Fruit fly (Drosophila melanogaster): Measurements from ENCODE around the gene CG15021.

The CG15021 gene

dm6 chr3L:4406653-4407257, 29.8 kb upstream of the CG15021 start, which contains the start of gene TP53INP (continued):
- TF ChIP-seq HLH54F (GFP tag; optimal IDR thresholded peaks at IDR 0.05) (peak; percentile 68), HLH3B (GFP tag; IDR thresholded peaks at IDR 0.05) (peak; percentile 68), trem (tag; optimal IDR thresholded peaks at IDR 0.05) (peak; percentile 72), E2f1 (GFP tag; IDR thresholded peaks at IDR 0.05) (peak; percentile 70), Bteb2 (GFP tag; optimal IDR thresholded peaks at IDR 0.05) (peak; percentile 71), onecut (GFP tag; IDR thresholded peaks at IDR 0.05) (peak; percentile 66), CG14050 (GFP tag; IDR thresholded peaks at IDR 0.05) (peak; percentile 54), CG7839 (tag; optimal IDR thresholded peaks at IDR 0.05) (peak; percentile 93), CG31224 (GFP tag; IDR thresholded peaks at IDR 0.05) (peak; percentile 58; the same call in 1 of the 2 replicates), CG17568 (GFP tag; optimal IDR thresholded peaks at IDR 0.05) (peak; percentile 82), Dfd (GFP tag; optimal IDR thresholded peaks at IDR 0.05) (no peak), shn (GFP tag; optimal IDR thresholded peaks at IDR 0.05) (peak; percentile 60), CG16815 (GFP tag; optimal IDR thresholded peaks at IDR 0.05) (peak; percentile 77), prd (optimal IDR thresholded peaks at IDR 0.05) (no peak), prd (GFP tag; IDR thresholded peaks at IDR 0.05) (peak; percentile 82), CG9609 (GFP tag; optimal IDR thresholded peaks at IDR 0.05) (peak; percentile 49), CG14014 (GFP tag; IDR thresholded peaks at IDR 0.05) (peak; percentile 68), CG17186 (GFP tag; optimal IDR thresholded peaks at IDR 0.05) (peak; percentile 46), CG2678 (tag; optimal IDR thresholded peaks at IDR 0.05) (peak; percentile 95), CG6689 (GFP tag; IDR thresholded peaks at IDR 0.05) (peak; percentile 69), CG2129 (GFP tag; IDR thresholded peaks at IDR 0.05; ENCODE audit: partially characterized antibody) (no peak), CG3065 (GFP tag; optimal IDR thresholded peaks at IDR 0.05) (peak; percentile 51), CG31441 (GFP tag; IDR thresholded peaks at IDR 0.05) (peak; percentile 86), CG13296 (GFP tag; optimal IDR thresholded peaks at IDR 0.05) (peak; percentile 83), CG17361 (GFP tag; IDR thresholded peaks at IDR 0.05) (peak; percentile 96), cg (GFP tag; optimal IDR thresholded peaks at IDR 0.05) (peak; percentile 89), dimm (GFP tag; IDR thresholded peaks at IDR 0.05) (peak; percentile 32; the same call in 1 of the 2 replicates), Elba2 (GFP tag; optimal IDR thresholded peaks at IDR 0.05) (no peak), Sox100B (GFP tag; optimal IDR thresholded peaks at IDR 0.05) (peak; percentile 93), cad (GFP tag; optimal IDR thresholded peaks at IDR 0.05) (no peak), grn (GFP tag; optimal IDR thresholded peaks at IDR 0.05) (peak; percentile 19), bowl (GFP tag; IDR thresholded peaks at IDR 0.05) (no peak), CG10979 (tag; optimal IDR thresholded peaks at IDR 0.05) (peak; percentile 93), ro (GFP tag; IDR thresholded peaks at IDR 0.05) (peak; percentile 24; the same call in 1 of the 2 replicates), Rfx (GFP tag; IDR thresholded peaks at IDR 0.05) (peak; percentile 64), CG14860 (GFP tag; IDR thresholded peaks at IDR 0.05; ENCODE audit: partially characterized antibody) (no peak), sd (tag; optimal IDR thresholded peaks at IDR 0.05) (peak; percentile 72), CG1647 (GFP tag; optimal IDR thresholded peaks at IDR 0.05) (peak; percentile 41), her (GFP tag; optimal IDR thresholded peaks at IDR 0.05) (peak; percentile 74), CG17328 (GFP tag; IDR thresholded peaks at IDR 0.05) (peak; percentile 74), ab (GFP tag; optimal IDR thresholded peaks at IDR 0.05) (no peak), dan (GFP tag; IDR thresholded peaks at IDR 0.05) (no peak), vvl (GFP tag; IDR thresholded peaks at IDR 0.05) (peak; percentile 80), ash1 (GFP tag; optimal IDR thresholded peaks at IDR 0.05) (peak; percentile 7), Nf-YB (GFP tag; optimal IDR thresholded peaks at IDR 0.05) (peak; percentile 79), en (GFP tag; optimal IDR thresholded peaks at IDR 0.05) (peak; percentile 61), Vsx1 (GFP tag; optimal IDR thresholded peaks at IDR 0.05) (peak; percentile 52), CG4360 (GFP tag; IDR thresholded peaks at IDR 0.05) (no peak), fd102C (GFP tag; optimal IDR thresholded peaks at IDR 0.05) (peak; percentile 52), twi (tag; optimal IDR thresholded peaks at IDR 0.05) (peak; percentile 76), CG14667 (GFP tag; IDR thresholded peaks at IDR 0.05) (peak; percentile 37; the same call in 1 of the 2 replicates)
